Fruit fly (Drosophila melanogaster): Measurements from ENCODE around the gene to.

Gene to

DNA sequence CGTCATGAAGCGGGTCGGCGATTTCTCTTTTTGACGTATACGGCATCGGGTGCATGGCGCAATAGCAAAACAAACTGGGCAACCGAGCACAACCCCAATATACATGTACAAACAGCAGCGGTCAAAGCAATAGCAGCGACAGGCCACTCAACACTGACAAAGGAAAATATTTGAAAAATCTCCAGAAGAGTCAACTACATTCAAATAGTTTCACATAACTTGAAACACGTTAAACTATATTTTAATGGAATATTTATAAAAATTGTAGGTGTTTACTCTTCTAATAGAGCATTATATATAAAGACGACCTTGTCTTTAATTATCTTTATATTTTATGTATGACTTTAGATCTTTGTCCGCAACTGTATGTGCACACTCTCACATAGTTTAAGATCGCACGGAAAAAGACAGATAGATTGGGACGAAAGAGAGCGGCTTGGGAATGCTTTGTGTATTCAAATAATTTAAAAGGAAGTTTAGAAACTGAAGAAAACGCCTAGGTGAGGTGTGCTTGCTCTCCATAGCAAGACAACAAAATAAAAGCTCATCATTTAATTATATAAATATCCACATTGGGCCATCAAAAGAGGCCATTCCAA lies 32.5 kb upstream of the to start (continued):
- TF ChIP-seq CG4424 (GFP tag; optimal IDR thresholded peaks at IDR 0.05) (peak; percentile 67), Rfx (GFP tag; IDR thresholded peaks at IDR 0.05) (peak; percentile 66), CG3281 (GFP tag; optimal IDR thresholded peaks at IDR 0.05) (peak; percentile 75), CG3995 (GFP tag; optimal IDR thresholded peaks at IDR 0.05) (no peak), ap (GFP tag; IDR thresholded peaks at IDR 0.05) (peak; percentile 21; the same call in 1 of the 2 replicates), klu (GFP tag; IDR thresholded peaks at IDR 0.05) (no peak), ftz-f1 (GFP tag; optimal IDR thresholded peaks at IDR 0.05) (no peak), CG17328 (GFP tag; IDR thresholded peaks at IDR 0.05) (peak; percentile 70), Sin3A (optimal IDR thresholded peaks at IDR 0.05) (no peak), CG14965 (GFP tag; optimal IDR thresholded peaks at IDR 0.05; ENCODE audit: borderline replicate concordance) (no peak), CG7745 (tag; optimal IDR thresholded peaks at IDR 0.05) (no peak), CG2116 (GFP tag; optimal IDR thresholded peaks at IDR 0.05) (peak; percentile 11), CG18764 (GFP tag; optimal IDR thresholded peaks at IDR 0.05) (peak; percentile 19), ham (GFP tag; IDR thresholded peaks at IDR 0.05) (no peak), sim (GFP tag; IDR thresholded peaks at IDR 0.05) (peak; percentile 62), Bteb2 (GFP tag; optimal IDR thresholded peaks at IDR 0.05) (no peak), Gug (GFP tag; IDR thresholded peaks at IDR 0.05) (peak; percentile 35; the same call in 1 of the 4 replicates), ATbp (GFP tag; optimal IDR thresholded peaks at IDR 0.05) (peak; percentile 78), hth (optimal IDR thresholded peaks at IDR 0.05) (no peak), emc (GFP tag; optimal IDR thresholded peaks at IDR 0.05) (no peak), CG14441 (GFP tag; IDR thresholded peaks at IDR 0.05) (peak; percentile 68), CG10209 (GFP tag; optimal IDR thresholded peaks at IDR 0.05) (peak; percentile 72), CG13296 (GFP tag; optimal IDR thresholded peaks at IDR 0.05) (peak; percentile 80), NfI (GFP tag; optimal IDR thresholded peaks at IDR 0.05) (peak; percentile 72), pzg (GFP tag; optimal IDR thresholded peaks at IDR 0.05) (no peak), CG6683 (GFP tag; optimal IDR thresholded peaks at IDR 0.05) (peak; percentile 21), CG4360 (GFP tag; IDR thresholded peaks at IDR 0.05) (no peak), jigr1 (GFP tag; IDR thresholded peaks at IDR 0.05) (no peak), wor (GFP tag; IDR thresholded peaks at IDR 0.05) (peak; percentile 27; the same call in 1 of the 2 replicates), mirr (GFP tag; optimal IDR thresholded peaks at IDR 0.05) (no peak), CG15073 (GFP tag; optimal IDR thresholded peaks at IDR 0.05) (no peak), CG17829 (tag; optimal IDR thresholded peaks at IDR 0.05) (peak; percentile 82), CG6813 (GFP tag; optimal IDR thresholded peaks at IDR 0.05) (peak; percentile 21), CG17568 (GFP tag; optimal IDR thresholded peaks at IDR 0.05) (peak; percentile 50), kay (GFP tag; optimal IDR thresholded peaks at IDR 0.05) (peak; percentile 10), CG13775 (GFP tag; optimal IDR thresholded peaks at IDR 0.05) (peak; percentile 55), Aef1 (GFP tag; IDR thresholded peaks at IDR 0.05) (peak; percentile 63), gcm (GFP tag; optimal IDR thresholded peaks at IDR 0.05) (peak; percentile 79), CG13624 (GFP tag; optimal IDR thresholded peaks at IDR 0.05) (no peak), CG11560 (tag; IDR thresholded peaks at IDR 0.05) (no peak), C15 (GFP tag; IDR thresholded peaks at IDR 0.05) (no peak), CG2199 (GFP tag; IDR thresholded peaks at IDR 0.05) (peak; percentile 74; the same call in 1 of the 3 replicates), pita (GFP tag; optimal IDR thresholded peaks at IDR 0.05) (no peak), CG10565 (GFP tag; optimal IDR thresholded peaks at IDR 0.05) (no peak), B-H2 (GFP tag; optimal IDR thresholded peaks at IDR 0.05) (no peak), Hey (tag; optimal IDR thresholded peaks at IDR 0.05) (no peak), CG9609 (GFP tag; optimal IDR thresholded peaks at IDR 0.05) (no peak), CG18619 (GFP tag; optimal IDR thresholded peaks at IDR 0.05) (peak; percentile 75), bsh (GFP tag; optimal IDR thresholded peaks at IDR 0.05) (peak; percentile 75 to 82), CG31388 (GFP tag; optimal IDR thresholded peaks at IDR 0.05) (no peak), Bdp1 (GFP tag; optimal IDR thresholded peaks at IDR 0.05) (no peak)

All from whole organism, embryonic.